Worm (Caenorhabditis elegans) whole organism, midembryonic: ENCODE data around the gene rpc-1.

Source experiments
- T22C8.4 ChIP-seq: fragments of 200-800 bp; sonication (Bioruptor generic); IDR thresholded peaks from 2 replicates; pipeline ENCODE4 v1.3.6; 2022; ENCODE audit warnings: missing genetic modification characterization, missing compliant biosample characterization
- cog-1 ChIP-seq: sonication (generic microtip); optimal IDR thresholded peaks from 2 replicates; lab custom pipeline; 2016; ENCODE audit warnings: missing genetic modification characterization, missing compliant biosample characterization
- flt-1 ChIP-seq: fragments of 200-800 bp; sonication (Bioruptor generic); IDR thresholded peaks from 2 replicates; pipeline ENCODE4 v1.3.6; 2022; ENCODE audit warnings: missing genetic modification characterization, missing compliant biosample characterization
- klf-2 ChIP-seq: fragments of 200-800 bp; sonication (Bioruptor generic); conservative IDR thresholded peaks from 2 replicates; pipeline ENCODE4 v1.3.6; 2022; ENCODE audit warnings: missing genetic modification reagents, missing genetic modification characterization, missing compliant biosample characterization
- med-1 ChIP-seq: sonication (generic microtip); optimal IDR thresholded peaks from 2 replicates; lab custom pipeline; 2017; ENCODE audit warnings: missing genetic modification characterization, mild to moderate bottlenecking, missing compliant biosample characterization, antibody characterized with exemption, missing genetic modification reagents; ENCODE audit not compliant: insufficient read depth
- ref-1 ChIP-seq: fragments of 200-800 bp; sonication (Bioruptor generic); conservative IDR thresholded peaks from 2 replicates; pipeline ENCODE4 v1.3.6; 2022; ENCODE audit warnings: missing genetic modification reagents, missing genetic modification characterization, missing compliant biosample characterization
- tab-1 ChIP-seq: fragments of 200-800 bp; sonication (Bioruptor generic); IDR thresholded peaks from 2 replicates; pipeline ENCODE4 v1.3.6; 2022; ENCODE audit warnings: missing genetic modification characterization, missing compliant biosample characterization
- ztf-23 ChIP-seq: fragments of 200-800 bp; sonication (Bioruptor generic); IDR thresholded peaks from 2 replicates; pipeline ENCODE4 v1.3.6; 2022; ENCODE audit warnings: missing genetic modification reagents, missing genetic modification characterization, missing compliant biosample characterization
- ztf-29 ChIP-seq: fragments of 200-800 bp; sonication (Bioruptor generic); IDR thresholded peaks from 2 replicates; pipeline ENCODE4 v1.3.6; 2022; ENCODE audit warnings: missing genetic modification reagents, missing genetic modification characterization, missing compliant biosample characterization

The rpc-1 gene

DNA sequence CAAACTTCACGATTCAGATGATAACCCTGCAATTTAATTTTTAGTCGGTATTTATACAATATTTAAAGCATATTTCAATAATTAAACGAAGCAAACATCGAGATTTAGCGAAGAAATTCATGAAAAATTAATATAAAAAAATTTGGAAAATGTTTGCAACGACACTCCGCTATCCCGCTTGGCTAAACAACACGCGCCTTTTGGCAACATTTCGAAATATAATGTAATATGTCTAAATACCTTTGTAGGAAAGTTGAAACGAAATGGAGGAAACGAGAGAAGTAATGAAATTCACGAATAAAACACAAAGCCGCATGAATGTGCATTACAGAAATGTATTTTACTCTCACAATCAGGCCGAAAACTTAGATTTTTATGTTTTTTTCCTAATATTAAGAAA lies at the start of gene rpc-1:
Gene rpc-1 (minus strand): TSS at position 26 of the 400 bp plus-strand sequence.
- TF ChIP-seq tab-1 (GFP tag; lab: Robert Waterston, UW) (no peak), klf-2 (GFP tag; lab: Robert Waterston, UW) (no peak), med-1 (GFP tag; lab: Kevin White, UChicago) (no peak), ztf-29 (GFP tag; lab: Robert Waterston, UW) (no peak), cog-1 (no peak), flt-1 (no peak), ref-1 (GFP tag; lab: Robert Waterston, UW) (no peak), ztf-23 (GFP tag; lab: Robert Waterston, UW) (no peak), T22C8.4 (GFP tag; lab: Robert Waterston, UW) (no peak)

DNA sequence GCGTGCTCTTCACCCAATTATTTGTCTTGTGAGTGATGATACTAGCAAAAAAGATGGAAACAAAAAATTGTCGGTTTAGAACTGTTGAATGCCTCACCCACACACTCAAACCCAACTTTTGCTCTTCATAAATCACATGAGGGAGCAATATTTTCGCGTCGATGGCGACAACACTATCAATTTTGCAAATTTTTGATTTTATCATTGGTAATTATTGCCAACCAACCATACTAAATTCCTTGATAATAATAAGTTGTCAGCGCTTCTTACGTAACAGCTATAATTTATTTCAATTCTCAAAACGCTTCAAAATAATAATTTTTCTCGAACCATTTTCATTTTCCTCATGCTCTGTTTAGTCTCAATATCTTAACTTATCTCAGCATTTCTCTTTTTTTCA lies 47.2 kb upstream of the rpc-1 start:
- TF ChIP-seq ztf-29 (GFP tag; lab: Robert Waterston, UW) (no peak), flt-1 (no peak), ztf-23 (GFP tag; lab: Robert Waterston, UW) (no peak), med-1 (GFP tag; lab: Kevin White, UChicago) (no peak), ref-1 (GFP tag; lab: Robert Waterston, UW) (no peak), klf-2 (GFP tag; lab: Robert Waterston, UW) (no peak), tab-1 (GFP tag; lab: Robert Waterston, UW) (no peak), T22C8.4 (GFP tag; lab: Robert Waterston, UW) (no peak), cog-1 (no peak)

- TF ChIP-seq ref-1 (GFP tag; lab: Robert Waterston, UW) (no peak), klf-2 (GFP tag; lab: Robert Waterston, UW) (no peak), med-1 (GFP tag; lab: Kevin White, UChicago) (no peak), ztf-23 (GFP tag; lab: Robert Waterston, UW) (no peak), flt-1 (no peak), T22C8.4 (GFP tag; lab: Robert Waterston, UW) (no peak)
Observed at ce11 chrIV:7211313-7211712, 45.8 kb upstream of the rpc-1 start.

DNA sequence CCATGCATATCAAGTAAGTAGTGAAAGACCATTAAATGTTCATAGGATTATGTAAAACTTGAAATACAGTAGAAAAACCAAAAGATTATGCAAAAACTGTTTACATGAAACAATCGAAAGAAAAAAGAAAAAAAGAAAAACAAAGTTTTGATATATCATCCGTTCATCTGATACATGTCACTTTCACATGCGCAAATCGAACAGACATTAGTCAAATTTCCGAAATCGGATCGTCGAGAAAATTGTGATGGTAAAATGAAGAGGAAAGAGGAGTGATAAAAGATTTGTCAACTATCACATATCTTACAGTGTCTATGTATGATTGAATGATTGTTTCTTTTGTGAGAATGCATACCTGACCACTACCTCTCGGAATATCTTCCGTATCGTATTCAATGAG lies 43.4 kb upstream of the rpc-1 start:
- TF ChIP-seq ref-1 (GFP tag; lab: Robert Waterston, UW) (no peak), flt-1 (no peak), T22C8.4 (GFP tag; lab: Robert Waterston, UW) (no peak), cog-1 (no peak), med-1 (GFP tag; lab: Kevin White, UChicago) (no peak), tab-1 (GFP tag; lab: Robert Waterston, UW) (no peak), ztf-29 (GFP tag; lab: Robert Waterston, UW) (no peak), klf-2 (GFP tag; lab: Robert Waterston, UW) (no peak), ztf-23 (GFP tag; lab: Robert Waterston, UW) (no peak)

- TF ChIP-seq tab-1 (GFP tag; lab: Robert Waterston, UW) (no peak), ztf-29 (GFP tag; lab: Robert Waterston, UW) (no peak), cog-1 (no peak), med-1 (GFP tag; lab: Kevin White, UChicago) (no peak), klf-2 (GFP tag; lab: Robert Waterston, UW) (no peak), T22C8.4 (GFP tag; lab: Robert Waterston, UW) (no peak), ztf-23 (GFP tag; lab: Robert Waterston, UW) (no peak), ref-1 (GFP tag; lab: Robert Waterston, UW) (no peak), flt-1 (no peak)
Observed at ce11 chrIV:7205969-7206368, 40.4 kb upstream of the rpc-1 start, which contains the start of gene kcc-1. kcc-1 (plus strand) TSS chrIV:7206269.

- TF ChIP-seq cog-1 (no peak), med-1 (GFP tag; lab: Kevin White, UChicago) (no peak), T22C8.4 (GFP tag; lab: Robert Waterston, UW) (no peak), ztf-23 (GFP tag; lab: Robert Waterston, UW) (no peak), tab-1 (GFP tag; lab: Robert Waterston, UW) (no peak), klf-2 (GFP tag; lab: Robert Waterston, UW) (no peak), ref-1 (GFP tag; lab: Robert Waterston, UW) (no peak), ztf-29 (GFP tag; lab: Robert Waterston, UW) (no peak), flt-1 (no peak)
Observed at ce11 chrIV:7203696-7204095, 38.1 kb upstream of the rpc-1 start, which contains the start of gene R13A1.3. R13A1.3 (plus strand) TSS chrIV:7203996.

DNA sequence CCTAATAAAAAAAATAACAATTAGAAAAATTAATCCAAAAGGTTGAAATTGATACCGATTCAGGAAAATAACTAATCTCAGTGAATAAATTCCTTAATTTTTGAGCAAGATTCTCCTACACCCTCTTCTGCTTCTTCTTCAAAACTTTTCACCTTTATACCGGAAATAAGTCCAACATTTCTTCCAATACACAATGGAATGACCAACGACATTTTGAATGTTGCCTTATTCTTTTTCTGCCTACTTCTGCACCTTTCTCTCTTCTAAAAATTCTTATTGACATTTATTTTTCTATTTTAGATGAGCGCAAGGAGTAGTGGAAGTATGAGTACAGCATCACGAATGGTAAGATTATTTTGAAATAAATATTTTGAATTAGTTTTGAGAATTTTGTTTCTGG lies 31.3 kb upstream of the rpc-1 start, which contains the start of gene unc-8:
Gene unc-8 (plus strand): TSS at position 301 of the 400 bp plus-strand sequence.
- TF ChIP-seq ztf-29 (GFP tag; lab: Robert Waterston, UW) (no peak), ref-1 (GFP tag; lab: Robert Waterston, UW) (no peak), klf-2 (GFP tag; lab: Robert Waterston, UW) (no peak), cog-1 (no peak), T22C8.4 (GFP tag; lab: Robert Waterston, UW) (no peak), med-1 (GFP tag; lab: Kevin White, UChicago) (no peak), tab-1 (GFP tag; lab: Robert Waterston, UW) (no peak), flt-1 (no peak), ztf-23 (GFP tag; lab: Robert Waterston, UW) (no peak)

ce11 chrIV:7195734-7196133 lies 30.2 kb upstream of the rpc-1 start, which contains the start of gene best-16:
best-16 (minus strand) TSS chrIV:7195834.
- TF ChIP-seq tab-1 (GFP tag; lab: Robert Waterston, UW): no peak
- TF ChIP-seq med-1 (GFP tag; lab: Kevin White, UChicago): no peak
- TF ChIP-seq ref-1 (GFP tag; lab: Robert Waterston, UW): no peak
- no peak for TF ChIP-seq klf-2 (GFP tag; lab: Robert Waterston, UW)
- no peak for TF ChIP-seq ztf-23 (GFP tag; lab: Robert Waterston, UW)
- TF ChIP-seq cog-1: no peak
- no peak for TF ChIP-seq T22C8.4 (GFP tag; lab: Robert Waterston, UW)
- TF ChIP-seq ztf-29 (GFP tag; lab: Robert Waterston, UW): no peak
- no peak for TF ChIP-seq flt-1

- TF ChIP-seq ztf-29 (GFP tag; lab: Robert Waterston, UW) (no peak), ztf-23 (GFP tag; lab: Robert Waterston, UW) (no peak), ref-1 (GFP tag; lab: Robert Waterston, UW) (no peak), tab-1 (GFP tag; lab: Robert Waterston, UW) (no peak), med-1 (GFP tag; lab: Kevin White, UChicago) (no peak), klf-2 (GFP tag; lab: Robert Waterston, UW) (no peak), flt-1 (no peak), cog-1 (no peak), T22C8.4 (GFP tag; lab: Robert Waterston, UW) (no peak)
Observed at ce11 chrIV:7191745-7192144, 26.2 kb upstream of the rpc-1 start, which contains the start of gene R13A1.5. R13A1.5 (minus strand) TSS chrIV:7191845.
